Fruit fly (Drosophila melanogaster) whole organism, embryonic: Measurements from ENCODE around the gene CG5180.

Experiments
- Aef1 ChIP-seq: fragments of 200-800 bp; sonication (Bioruptor generic); IDR thresholded peaks from 3 replicates; pipeline ENCODE4 v1.3.6; 2022; ENCODE audit warnings: missing biosample characterization, missing genetic modification characterization
- Asciz ChIP-seq: fragments of 200-800 bp; sonication (Bioruptor generic); optimal IDR thresholded peaks from 2 replicates; lab custom pipeline; 2017; ENCODE audit warnings: missing biosample characterization, mild to moderate bottlenecking, missing genetic modification characterization, missing genetic modification reagents
- Blimp-1 ChIP-seq: fragments of 200-800 bp; sonication (Bioruptor generic); optimal IDR thresholded peaks from 3 replicates; lab custom pipeline; 2018; ENCODE audit warnings: missing biosample characterization, missing genetic modification characterization, mild to moderate bottlenecking, moderate library complexity, missing genetic modification reagents
- CG10543 ChIP-seq: fragments of 200-800 bp; sonication (Bioruptor generic); optimal IDR thresholded peaks from 3 replicates; lab custom pipeline; 2017; ENCODE audit warnings: missing biosample characterization, mild to moderate bottlenecking, missing genetic modification characterization, moderate library complexity
- CG10654 ChIP-seq: fragments of 200-800 bp; sonication (Bioruptor generic); optimal IDR thresholded peaks from 2 replicates; lab custom pipeline; 2016; ENCODE audit warnings: missing biosample characterization, missing genetic modification characterization
- CG11456 ChIP-seq: fragments of 200-800 bp; sonication (Bioruptor generic); IDR thresholded peaks from 3 replicates; pipeline ENCODE4 v1.3.6; 2022; ENCODE audit warnings: missing biosample characterization, missing genetic modification characterization
- CG12299 ChIP-seq: fragments of 200-800 bp; sonication (Bioruptor generic); optimal IDR thresholded peaks from 2 replicates; lab custom pipeline; 2018; ENCODE audit warnings: missing biosample characterization, mild to moderate bottlenecking, missing genetic modification characterization
- CG13287 ChIP-seq: fragments of 200-800 bp; sonication (Bioruptor generic); IDR thresholded peaks from 2 replicates; pipeline ENCODE4 v1.3.6; 2022; ENCODE audit warnings: missing biosample characterization, missing genetic modification characterization; ENCODE audit not compliant: partially characterized antibody
- CG13775 ChIP-seq: fragments of 200-800 bp; sonication (Bioruptor generic); optimal IDR thresholded peaks from 3 replicates; lab custom pipeline; 2017; ENCODE audit warnings: missing biosample characterization, mild to moderate bottlenecking, missing genetic modification characterization
- CG18619 ChIP-seq: fragments of 200-800 bp; sonication (Bioruptor generic); optimal IDR thresholded peaks from 3 replicates; lab custom pipeline; 2017; ENCODE audit warnings: missing biosample characterization, mild to moderate bottlenecking, missing genetic modification characterization
- CG2120 ChIP-seq: fragments of 200-800 bp; sonication (Bioruptor generic); optimal IDR thresholded peaks from 3 replicates; lab custom pipeline; 2016; ENCODE audit warnings: missing biosample characterization, missing genetic modification characterization
- CG2678 ChIP-seq: fragments of 200-800 bp; sonication (Bioruptor generic); optimal IDR thresholded peaks from 3 replicates; lab custom pipeline; 2019; ENCODE audit warnings: missing biosample characterization, mild to moderate bottlenecking, missing genetic modification characterization, moderate library complexity
- CG30431 ChIP-seq: fragments of 200-800 bp; sonication (Bioruptor generic); optimal IDR thresholded peaks from 2 replicates; lab custom pipeline; 2017; ENCODE audit warnings: missing biosample characterization, missing genetic modification characterization
- CG32532 ChIP-seq: fragments of 200-800 bp; sonication (Bioruptor generic); IDR thresholded peaks from 2 replicates; pipeline ENCODE4 v1.3.6; 2022; ENCODE audit warnings: missing biosample characterization, missing genetic modification characterization
- CG42726 ChIP-seq: fragments of 200-800 bp; sonication (Bioruptor generic); IDR thresholded peaks from 2 replicates; pipeline ENCODE4 v1.3.6; 2022; ENCODE audit warnings: missing biosample characterization, missing genetic modification characterization; ENCODE audit not compliant: partially characterized antibody
- CG7271 ChIP-seq: fragments of 200-800 bp; sonication (Bioruptor generic); optimal IDR thresholded peaks from 2 replicates; lab custom pipeline; 2018; ENCODE audit warnings: missing biosample characterization, mild to moderate bottlenecking, missing genetic modification characterization, moderate library complexity
- CG7928 ChIP-seq: fragments of 200-800 bp; sonication (Bioruptor generic); optimal IDR thresholded peaks from 2 replicates; lab custom pipeline; 2017; ENCODE audit warnings: missing biosample characterization, mild to moderate bottlenecking, missing genetic modification characterization
- CG7963 ChIP-seq: fragments of 200-800 bp; sonication (Bioruptor generic); IDR thresholded peaks from 3 replicates; pipeline ENCODE4 v1.3.6; 2022; ENCODE audit warnings: missing biosample characterization, missing genetic modification characterization; ENCODE audit not compliant: partially characterized antibody
- CG8924 ChIP-seq: fragments of 200-800 bp; optimal IDR thresholded peaks from 3 replicates; lab custom pipeline; 2019; ENCODE audit warnings: missing biosample characterization, mild to moderate bottlenecking, missing genetic modification characterization, moderate library complexity
- Dbx ChIP-seq: fragments of 200-800 bp; sonication (Bioruptor generic); IDR thresholded peaks from 3 replicates; pipeline ENCODE4 v1.3.6; 2022; ENCODE audit warnings: missing biosample characterization, missing genetic modification characterization
- Dfd ChIP-seq, 2 experiments: fragments of >200 bp; optimal IDR thresholded peaks; 2 replicates each; lab custom pipeline; 2017; ENCODE audit warnings: missing biosample characterization in 2 of 2, missing genetic modification characterization in 2 of 2
- E2f1 ChIP-seq: fragments of 200-800 bp; sonication (Bioruptor generic); IDR thresholded peaks from 2 replicates; pipeline ENCODE4 v1.3.6; 2022; ENCODE audit warnings: missing biosample characterization, missing genetic modification characterization
- Fer3 ChIP-seq: fragments of 200-800 bp; sonication (Bioruptor generic); optimal IDR thresholded peaks from 2 replicates; lab custom pipeline; 2018; ENCODE audit warnings: missing biosample characterization, mild to moderate bottlenecking, missing genetic modification characterization, moderate library complexity
- Gsc ChIP-seq: fragments of 200-800 bp; sonication (Bioruptor generic); IDR thresholded peaks from 2 replicates; pipeline ENCODE4 v1.3.6; 2022; ENCODE audit warnings: missing biosample characterization, missing genetic modification characterization
- Hr3 ChIP-seq: fragments of 200-800 bp; sonication (Bioruptor generic); optimal IDR thresholded peaks from 3 replicates; lab custom pipeline; 2016; ENCODE audit warnings: missing biosample characterization, missing genetic modification characterization
- Hr51 ChIP-seq, 2 experiments: fragments of 200-800 bp; sonication (Bioruptor generic); optimal IDR thresholded peaks; 2 replicates in 1 of 2; 3 replicates in 1 of 2; lab custom pipeline; 2016 to 2018; ENCODE audit warnings: missing biosample characterization in 2 of 2, missing genetic modification characterization in 2 of 2, mild to moderate bottlenecking in 1 of 2, moderate library complexity in 1 of 2
- Hsf ChIP-seq: fragments of 200-800 bp; sonication (Bioruptor generic); optimal IDR thresholded peaks from 3 replicates; lab custom pipeline; 2016; ENCODE audit warnings: missing biosample characterization, missing genetic modification characterization
- NC2β ChIP-seq: fragments of 200-800 bp; sonication (Bioruptor generic); optimal IDR thresholded peaks from 2 replicates; lab custom pipeline; 2016; ENCODE audit warnings: missing biosample characterization, missing genetic modification characterization
- Nf-YB ChIP-seq: fragments of 200-800 bp; sonication (Bioruptor generic); optimal IDR thresholded peaks from 3 replicates; lab custom pipeline; 2019; ENCODE audit warnings: missing biosample characterization, mild to moderate bottlenecking, missing genetic modification characterization, moderate library complexity
- Ravus ChIP-seq: fragments of 200-800 bp; sonication (Bioruptor generic); IDR thresholded peaks from 2 replicates; pipeline ENCODE4 v1.3.6; 2022; ENCODE audit warnings: missing biosample characterization, missing genetic modification characterization
- Ssrp ChIP-seq: fragments of 200-800 bp; sonication (Bioruptor generic); optimal IDR thresholded peaks from 2 replicates; lab custom pipeline; 2018; ENCODE audit warnings: missing biosample characterization, mild to moderate bottlenecking, missing genetic modification characterization, moderate library complexity
- Usf ChIP-seq: fragments of 200-800 bp; sonication (Bioruptor generic); optimal IDR thresholded peaks from 2 replicates; lab custom pipeline; 2017; ENCODE audit warnings: missing genotype, missing biosample characterization, missing genetic modification characterization
- ase ChIP-seq: fragments of 200-800 bp; sonication (Bioruptor generic); IDR thresholded peaks from 3 replicates; pipeline ENCODE4 v1.3.6; 2022; ENCODE audit warnings: missing biosample characterization, missing genetic modification characterization
- bab2 ChIP-seq: fragments of 200-800 bp; sonication (Bioruptor generic); optimal IDR thresholded peaks from 2 replicates; lab custom pipeline; 2016; ENCODE audit warnings: missing biosample characterization, missing genetic modification characterization
- cas ChIP-seq: fragments of 200-800 bp; sonication (Bioruptor generic); IDR thresholded peaks from 2 replicates; pipeline ENCODE4 v1.3.6; 2022; ENCODE audit warnings: missing biosample characterization, missing genetic modification characterization
- fd64A ChIP-seq: fragments of 200-800 bp; sonication (Bioruptor generic); optimal IDR thresholded peaks from 3 replicates; lab custom pipeline; 2018; ENCODE audit warnings: missing biosample characterization, mild to moderate bottlenecking, missing genetic modification characterization
- fd96Cb ChIP-seq: fragments of 200-800 bp; sonication (Bioruptor generic); optimal IDR thresholded peaks from 2 replicates; lab custom pipeline; 2018; ENCODE audit warnings: missing biosample characterization, mild to moderate bottlenecking, missing genetic modification characterization, moderate library complexity
- gcm2 ChIP-seq: fragments of 200-800 bp; sonication (Bioruptor generic); optimal IDR thresholded peaks from 2 replicates; lab custom pipeline; 2016; ENCODE audit warnings: missing biosample characterization, missing genetic modification characterization
- luna ChIP-seq: fragments of 200-800 bp; sonication (Bioruptor generic); optimal IDR thresholded peaks from 2 replicates; lab custom pipeline; 2016; ENCODE audit warnings: missing biosample characterization, missing genetic modification characterization
- pan ChIP-seq, 4 experiments: fragments of >200 bp in 3 of 4; fragments of 200-800 bp in 1 of 4; sonication (Bioruptor generic) in 1 of 4; optimal IDR thresholded peaks in 3 of 4; IDR thresholded peaks in 1 of 4; 2 replicates each; pipeline versions ENCODE4 v1.3.6 to Lab custom; 2017 to 2022; ENCODE audit warnings: missing biosample characterization in 2 of 4, missing genetic modification characterization in 2 of 4, mixed read lengths in 1 of 4
- pita ChIP-seq: fragments of 200-800 bp; sonication (Bioruptor generic); optimal IDR thresholded peaks from 2 replicates; lab custom pipeline; 2017; ENCODE audit warnings: missing biosample characterization, mild to moderate bottlenecking, missing genetic modification characterization
- prd ChIP-seq, 3 experiments: fragments of >200 bp in 2 of 3; fragments of 200-800 bp in 1 of 3; sonication (Bioruptor generic) in 1 of 3; optimal IDR thresholded peaks in 2 of 3; IDR thresholded peaks in 1 of 3; 2 replicates in 2 of 3; 3 replicates in 1 of 3; pipeline versions ENCODE4 v1.3.6 to Lab custom; 2017 to 2022; ENCODE audit warnings: missing biosample characterization in 1 of 3, missing genetic modification characterization in 1 of 3
- tin ChIP-seq: fragments of 200-800 bp; sonication (Bioruptor generic); optimal IDR thresholded peaks from 3 replicates; lab custom pipeline; 2016; ENCODE audit warnings: missing biosample characterization, missing genetic modification characterization
- tx ChIP-seq: fragments of 200-800 bp; sonication (Bioruptor generic); optimal IDR thresholded peaks from 2 replicates; lab custom pipeline; 2016; ENCODE audit warnings: missing biosample characterization, missing genetic modification characterization
- unpg ChIP-seq: fragments of 200-800 bp; sonication (Bioruptor generic); optimal IDR thresholded peaks from 3 replicates; lab custom pipeline; 2018; ENCODE audit warnings: missing biosample characterization, mild to moderate bottlenecking, missing genetic modification characterization, moderate library complexity
- zfh1 ChIP-seq: fragments of 200-800 bp; sonication (Bioruptor generic); IDR thresholded peaks from 3 replicates; pipeline ENCODE4 v1.3.6; 2022; ENCODE audit warnings: missing biosample characterization, missing genetic modification characterization
- zfh2 ChIP-seq: fragments of 200-800 bp; sonication (Bioruptor generic); optimal IDR thresholded peaks from 2 replicates; lab custom pipeline; 2016; ENCODE audit warnings: missing biosample characterization, missing genetic modification characterization

The CG5180 gene

DNA sequence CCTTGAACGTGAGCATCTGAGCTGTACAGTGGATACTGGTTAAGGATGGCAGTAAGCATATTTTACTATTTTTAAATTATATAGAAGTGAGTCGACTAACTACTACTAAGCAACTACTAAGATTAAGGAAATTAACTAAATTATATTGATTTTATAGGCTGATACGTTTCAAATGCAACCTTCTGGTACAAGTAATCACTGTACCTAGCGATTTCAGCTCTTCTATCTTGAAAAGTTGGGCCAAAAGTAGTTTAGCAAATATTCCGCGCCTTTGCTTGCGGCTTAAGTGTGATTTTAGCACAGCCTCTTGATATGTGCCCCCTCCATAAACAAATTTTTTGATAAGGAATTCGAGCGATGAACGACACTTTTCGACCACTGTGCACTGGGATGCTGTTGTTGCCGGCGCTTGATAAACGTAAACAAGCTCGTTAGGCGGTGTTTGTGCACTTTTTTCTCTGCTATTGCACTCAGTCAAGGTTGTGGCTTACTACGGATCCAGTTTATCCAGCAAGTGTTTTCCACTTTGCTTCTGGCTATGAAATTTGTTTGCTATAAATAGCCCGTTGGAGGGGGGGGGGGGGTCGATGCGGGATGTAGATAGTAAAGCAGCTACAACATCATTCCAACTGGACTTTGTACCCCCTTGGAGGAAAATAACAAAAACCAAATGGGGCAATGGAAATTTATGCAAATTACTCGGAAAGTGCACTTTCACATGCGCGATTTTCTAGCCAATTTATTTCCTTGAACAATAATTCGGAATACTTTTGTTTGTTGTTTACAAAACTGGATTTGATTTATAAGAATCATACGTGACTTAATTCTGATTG, 1.2 kb upstream of the CG5180 start (continued):
- TF ChIP-seq CG13287 (GFP tag; lab: Robert Waterston, UW) (no peak), CG10654 (no peak), Hr51 (GFP tag; optimal IDR thresholded peaks at IDR 0.05; lab: Kevin White, UChicago) (peak in 1 of 2 experiments; percentile 75), CG32532 (peak; percentile 92), bab2 (GFP tag; lab: Kevin White, UChicago) (peak; percentile 53), Usf (GFP tag; lab: Kevin White, UChicago) (peak; percentile 35), CG13775 (GFP tag; lab: Kevin White, UChicago) (peak; percentile 53), tx (no peak), prd (optimal IDR thresholded peaks at IDR 0.05; lab: Kevin White, UChicago) (no peak), prd (GFP tag; IDR thresholded peaks at IDR 0.05; lab: Robert Waterston, UW) (peak; percentile 76), CG42726 (no peak), luna (GFP tag; lab: Kevin White, UChicago) (no peak), Hsf (GFP tag; lab: Kevin White, UChicago) (peak; percentile 54), CG30431 (GFP tag; lab: Kevin White, UChicago) (peak; percentile 52), CG7271 (tag; lab: Kevin White, UChicago) (no peak), CG12299 (tag; lab: Kevin White, UChicago) (peak; percentile 21), Ravus (GFP tag; lab: Robert Waterston, UW) (peak; percentile 78), cas (peak; percentile 77), CG7963 (GFP tag; lab: Robert Waterston, UW) (no peak), fd96Cb (tag; lab: Kevin White, UChicago) (peak; percentile 11), NC2β (GFP tag; lab: Kevin White, UChicago) (peak; percentile 1), tin (peak; percentile 52), Ssrp (tag; lab: Kevin White, UChicago) (peak; percentile 55), ase (GFP tag; lab: Robert Waterston, UW) (peak; percentile 72; the same call in 2 of the 3 replicates), E2f1 (GFP tag; lab: Robert Waterston, UW) (peak; percentile 73), Asciz (GFP tag; lab: Kevin White, UChicago) (no peak), pan (optimal IDR thresholded peaks at IDR 0.05; lab: Kevin White, UChicago) (no peak), pan (GFP tag; optimal IDR thresholded peaks at IDR 0.05 in 1 of 2, IDR thresholded peaks at IDR 0.05 in 1 of 2) (peak in 1 of 2 experiments; percentile 80), CG11456 (GFP tag; lab: Robert Waterston, UW) (peak; percentile 74), Gsc (GFP tag; lab: Robert Waterston, UW) (no peak), CG7928 (GFP tag; lab: Kevin White, UChicago) (peak; percentile 4), CG2678 (tag; lab: Kevin White, UChicago) (peak; percentile 74), Dfd (GFP tag; optimal IDR thresholded peaks at IDR 0.05; lab: Kevin White, UChicago) (no peak), Blimp-1 (GFP tag; lab: Kevin White, UChicago) (peak; percentile 38), zfh2 (GFP tag; lab: Kevin White, UChicago) (peak; percentile 66), Dbx (GFP tag; lab: Robert Waterston, UW) (peak; percentile 83), Aef1 (GFP tag; lab: Robert Waterston, UW) (peak; percentile 86), fd64A (GFP tag; lab: Kevin White, UChicago) (no peak), CG2120 (GFP tag; lab: Kevin White, UChicago) (peak; percentile 85), CG18619 (GFP tag; lab: Kevin White, UChicago) (peak; percentile 56), gcm2 (GFP tag; lab: Kevin White, UChicago) (no peak), Hr3 (GFP tag; lab: Kevin White, UChicago) (peak; percentile 44), zfh1 (GFP tag; lab: Robert Waterston, UW) (peak; percentile 68), unpg (GFP tag; lab: Kevin White, UChicago) (peak; percentile 53), Fer3 (tag; lab: Kevin White, UChicago) (peak; percentile 82), Nf-YB (GFP tag; lab: Kevin White, UChicago) (peak; percentile 40), CG8924 (tag; lab: Kevin White, UChicago) (peak; percentile 74), CG10543 (GFP tag; lab: Kevin White, UChicago) (no peak), pita (no peak)
